Fruit fly (Drosophila melanogaster): Measurements from ENCODE around the gene CG32816.

The CG32816 gene

DNA sequence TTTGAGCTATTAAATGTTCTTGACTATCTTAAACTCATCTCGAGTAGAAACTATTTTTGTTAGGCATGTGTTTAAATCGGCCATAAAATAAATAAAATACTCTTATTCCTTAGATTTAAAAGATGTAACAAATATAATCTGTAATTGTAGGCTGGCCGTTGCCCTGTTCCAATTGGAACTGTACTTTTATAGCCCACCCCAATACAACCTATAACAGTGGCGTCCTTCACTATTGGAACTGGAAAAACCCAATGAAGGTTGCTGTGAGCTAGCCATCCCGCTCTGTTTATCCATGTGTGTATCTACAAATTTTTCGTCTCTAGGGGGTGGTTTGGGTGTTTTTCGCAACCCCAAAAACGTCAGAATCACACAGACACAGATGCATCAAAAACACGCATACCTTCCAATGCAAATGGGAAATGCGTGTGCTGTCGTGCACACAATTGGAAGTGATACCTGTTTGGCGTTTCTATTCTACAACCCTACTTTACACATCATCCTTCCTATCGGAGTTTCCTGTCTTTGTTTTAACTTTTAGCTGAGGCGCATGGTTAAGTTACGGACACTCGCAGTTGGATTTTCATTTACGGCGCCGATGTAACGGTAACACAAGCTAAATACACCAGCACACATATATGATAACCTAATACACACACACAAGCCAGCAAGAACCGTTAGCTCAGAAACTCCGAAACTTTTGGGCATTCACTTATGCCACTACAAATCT is 192.0 kb downstream of the CG32816 start (continued):
- TF ChIP-seq CG31627 (GFP tag; optimal IDR thresholded peaks at IDR 0.05) = peak; percentile 28
- no peak for TF ChIP-seq acj6 (GFP tag; optimal IDR thresholded peaks at IDR 0.05)
- TF ChIP-seq fd59A (GFP tag; optimal IDR thresholded peaks at IDR 0.05) = no peak

DNA sequence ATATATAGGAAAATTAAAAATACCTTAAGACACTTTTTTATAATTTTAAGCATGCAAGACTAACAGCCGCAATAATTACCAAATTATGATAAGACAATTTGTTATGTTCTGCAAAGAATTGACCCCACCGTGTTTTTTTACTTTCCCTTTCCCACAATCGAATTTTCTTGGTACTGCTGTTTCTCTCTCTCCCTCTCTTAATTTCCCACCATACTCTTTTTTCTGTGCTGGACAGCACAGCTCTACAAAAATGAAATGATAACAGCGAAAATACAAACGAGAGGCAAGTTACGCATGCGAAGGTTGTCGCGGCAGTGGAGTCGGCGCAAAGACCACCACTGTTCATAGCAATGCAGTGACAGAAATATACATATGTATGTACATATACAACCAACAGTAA is 192.6 kb downstream of the CG32816 start:
- TF ChIP-seq acj6 (GFP tag; optimal IDR thresholded peaks at IDR 0.05) (no peak), Gug (GFP tag; IDR thresholded peaks at IDR 0.05) (no peak), Ets21C (GFP tag; optimal IDR thresholded peaks at IDR 0.05) (no peak), ss (GFP tag; optimal IDR thresholded peaks at IDR 0.05) (no peak), CG6808 (GFP tag; optimal IDR thresholded peaks at IDR 0.05) (no peak)

DNA sequence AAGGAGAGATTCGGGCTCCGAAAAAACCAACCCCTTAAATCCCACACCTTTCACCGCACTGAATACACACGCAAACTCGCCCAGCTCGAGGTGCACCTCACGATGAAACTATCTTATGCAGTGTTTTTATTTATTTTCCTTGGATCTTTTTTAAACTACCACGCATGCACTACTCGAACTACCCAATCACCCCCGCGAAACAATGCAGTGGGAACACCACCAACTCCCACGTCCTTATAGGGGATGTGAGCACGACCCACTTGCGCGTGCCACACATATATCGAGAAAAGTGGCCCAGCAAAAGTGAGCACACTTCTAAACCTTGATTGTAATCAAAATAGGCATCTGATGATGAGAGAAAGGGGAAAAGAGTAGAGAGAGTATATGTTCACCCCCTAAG is 194.0 kb downstream of the CG32816 start:
- TF ChIP-seq Sox15 (GFP tag; optimal IDR thresholded peaks at IDR 0.05) = no peak
- no peak for TF ChIP-seq CG1621 (tag; optimal IDR thresholded peaks at IDR 0.05)

DNA sequence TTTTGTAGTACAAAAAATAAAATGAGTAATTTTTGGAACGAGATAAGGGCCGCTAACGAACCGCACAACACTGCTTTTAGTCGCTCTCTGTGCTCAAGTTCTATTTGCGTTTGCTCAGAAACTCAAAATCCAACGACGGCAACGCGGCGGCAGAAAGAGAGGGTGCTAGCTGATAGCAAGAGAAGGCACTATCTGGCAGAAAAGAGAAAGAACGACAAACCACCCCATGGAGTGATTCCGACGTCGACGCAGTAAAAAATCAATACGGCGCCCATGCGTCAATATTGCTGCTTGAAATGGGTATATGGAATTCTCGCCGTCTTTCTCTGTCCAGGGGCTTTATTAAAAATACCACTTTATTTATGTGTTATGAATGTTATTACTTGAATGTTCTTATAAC is 194.5 kb downstream of the CG32816 start:
- TF ChIP-seq fkh (GFP tag; optimal IDR thresholded peaks at IDR 0.05) (peak; percentile 77), CG6163 (GFP tag; IDR thresholded peaks at IDR 0.05) (0 out of 3 replicates have a peak, but pooled peaks have one; percentile 9), acj6 (GFP tag; optimal IDR thresholded peaks at IDR 0.05) (no peak), dac (GFP tag; optimal IDR thresholded peaks at IDR 0.05) (no peak), CG6808 (GFP tag; optimal IDR thresholded peaks at IDR 0.05) (no peak), fd85E (GFP tag; optimal IDR thresholded peaks at IDR 0.05) (no peak)

DNA sequence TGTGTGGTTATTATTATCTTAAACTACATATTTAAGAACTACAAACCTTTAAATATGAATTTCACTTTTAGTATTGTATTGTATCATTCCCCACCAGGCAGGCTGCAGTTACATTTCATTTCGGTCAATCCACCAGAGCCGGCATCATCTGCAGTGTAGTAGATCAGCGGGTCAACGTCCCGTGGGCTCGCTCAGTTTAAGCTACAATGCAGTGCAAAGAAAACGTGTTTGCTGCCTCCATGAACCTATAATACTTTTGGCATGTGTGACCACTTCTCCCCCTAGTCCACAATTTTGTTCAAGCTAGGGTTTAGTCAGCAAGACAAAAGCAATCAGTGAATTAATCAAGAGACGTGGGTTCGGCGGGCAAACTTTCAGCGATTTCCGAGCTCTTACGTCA is 202.5 kb downstream of the CG32816 start:
- TF ChIP-seq Ets96B (tag; optimal IDR thresholded peaks at IDR 0.05) = no peak
- TF ChIP-seq CG8119 (GFP tag; IDR thresholded peaks at IDR 0.05) = 0 out of 3 replicates have a peak, but pooled peaks have one; percentile 17
- TF ChIP-seq Smox (GFP tag; optimal IDR thresholded peaks at IDR 0.05) = no peak
- TF ChIP-seq Hr4 (GFP tag; optimal IDR thresholded peaks at IDR 0.05) = no peak
- no peak for TF ChIP-seq CG4318 (GFP tag; optimal IDR thresholded peaks at IDR 0.05)
- TF ChIP-seq Sox14 (GFP tag; optimal IDR thresholded peaks at IDR 0.05) = no peak
- no peak for TF ChIP-seq CG3919 (GFP tag; optimal IDR thresholded peaks at IDR 0.05)
- no peak for TF ChIP-seq net (GFP tag; optimal IDR thresholded peaks at IDR 0.05)
- no peak for TF ChIP-seq CG32006 (GFP tag; optimal IDR thresholded peaks at IDR 0.05)
- no peak for TF ChIP-seq Lpt (GFP tag; optimal IDR thresholded peaks at IDR 0.05)
- TF ChIP-seq CG34406 (GFP tag; optimal IDR thresholded peaks at IDR 0.05) = no peak
- peak; percentile 32 for TF ChIP-seq Eip78C (GFP tag)
- TF ChIP-seq eg (GFP tag; IDR thresholded peaks at IDR 0.05) = no peak
- TF ChIP-seq topi (GFP tag; optimal IDR thresholded peaks at IDR 0.05) = no peak

DNA sequence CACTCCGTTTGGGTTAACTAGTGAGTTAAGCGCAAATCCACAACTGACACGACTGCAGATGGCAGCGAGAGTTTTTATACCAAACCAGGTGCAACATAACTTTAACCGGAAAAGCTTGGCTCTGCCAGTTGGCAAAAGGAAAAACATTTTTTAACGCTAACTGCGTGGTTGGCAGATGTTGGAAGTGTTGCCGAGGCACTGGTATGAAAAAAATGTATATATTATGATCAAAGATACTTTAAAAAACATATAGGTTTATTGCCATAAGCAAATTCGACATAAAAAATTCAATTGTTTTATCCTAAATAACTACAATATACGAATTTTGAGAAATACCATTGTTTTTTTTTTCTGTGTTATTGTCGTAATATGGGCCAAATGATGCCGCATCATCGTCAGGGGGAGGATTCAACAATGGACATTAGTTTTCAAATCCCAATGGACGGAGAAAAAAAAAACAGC is 203.5 kb downstream of the CG32816 start, which contains the start of gene CG13376:
CG13376 (minus strand) TSS at position 51 of the 462 bp plus-strand sequence.
- no peak for TF ChIP-seq spab (GFP tag; optimal IDR thresholded peaks at IDR 0.05)
- peak; percentile 12 for TF ChIP-seq CG4318 (GFP tag; optimal IDR thresholded peaks at IDR 0.05)
- no peak for TF ChIP-seq acj6 (GFP tag; optimal IDR thresholded peaks at IDR 0.05)
- peak; percentile 49 for TF ChIP-seq Eip78C (GFP tag)
- no peak for TF ChIP-seq Eip75B (GFP tag; optimal IDR thresholded peaks at IDR 0.05)
- TF ChIP-seq Lpt (GFP tag; optimal IDR thresholded peaks at IDR 0.05) = peak; percentile 43
- peak; percentile 54; the same call in 1 of the 3 replicates for TF ChIP-seq CG8119 (GFP tag; IDR thresholded peaks at IDR 0.05)
- TF ChIP-seq Hr4 (GFP tag; optimal IDR thresholded peaks at IDR 0.05) = peak; percentile 32
- TF ChIP-seq CG6276 (GFP tag; optimal IDR thresholded peaks at IDR 0.05) = peak; percentile 35
- TF ChIP-seq CG15336 (GFP tag; IDR thresholded peaks at IDR 0.05) = peak; percentile 66

All from whole organism, prepupa.